Worm (Caenorhabditis elegans): ENCODE data around the gene srab-4.

Gene srab-4

DNA sequence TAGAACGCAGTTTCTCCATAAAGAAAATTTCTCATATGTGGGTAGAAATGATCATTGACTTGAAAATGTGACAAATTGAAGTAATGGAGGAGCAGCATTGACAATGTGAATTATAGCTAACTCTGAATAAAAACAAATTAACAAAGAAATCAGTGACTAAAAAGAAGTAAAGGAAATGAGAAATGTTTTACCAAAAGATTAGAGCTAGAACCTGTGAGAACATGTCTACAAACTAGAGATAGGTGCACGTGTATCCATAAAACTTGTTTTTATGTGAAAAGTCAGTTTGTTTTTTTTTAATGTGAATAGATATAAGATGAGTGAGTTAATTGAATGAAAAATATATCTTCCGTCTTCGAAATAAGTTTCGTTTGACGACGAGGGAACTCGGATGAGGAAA, 24.9 kb upstream of the srab-4 start, which contains the start of gene sre-12:
sre-12 (minus strand) TSS at position 101 of the 400 bp plus-strand sequence.
- TF ChIP-seq nhr-232 (tag; optimal IDR thresholded peaks at IDR 0.05) (no peak), npax-4 (tag; optimal IDR thresholded peaks at IDR 0.05) (no peak), odd-2 (tag; optimal IDR thresholded peaks at IDR 0.05) (no peak), ceh-34 (tag; optimal IDR thresholded peaks at IDR 0.05) (no peak), madf-2 (tag; optimal IDR thresholded peaks at IDR 0.05) (no peak), unc-3 (GFP tag; conservative IDR thresholded peaks at IDR 0.05) (no peak), unc-3 (tag; optimal IDR thresholded peaks at IDR 0.05) (no peak), ceh-45 (GFP tag; IDR thresholded peaks at IDR 0.05) (no peak), ceh-18 (tag; optimal IDR thresholded peaks at IDR 0.05) (no peak), K09A11.1 (tag; optimal IDR thresholded peaks at IDR 0.05; ENCODE audit: insufficient read depth) (no peak), hlh-6 (tag; optimal IDR thresholded peaks at IDR 0.05) (no peak), eyg-1 (tag; optimal IDR thresholded peaks at IDR 0.05) (no peak)

DNA sequence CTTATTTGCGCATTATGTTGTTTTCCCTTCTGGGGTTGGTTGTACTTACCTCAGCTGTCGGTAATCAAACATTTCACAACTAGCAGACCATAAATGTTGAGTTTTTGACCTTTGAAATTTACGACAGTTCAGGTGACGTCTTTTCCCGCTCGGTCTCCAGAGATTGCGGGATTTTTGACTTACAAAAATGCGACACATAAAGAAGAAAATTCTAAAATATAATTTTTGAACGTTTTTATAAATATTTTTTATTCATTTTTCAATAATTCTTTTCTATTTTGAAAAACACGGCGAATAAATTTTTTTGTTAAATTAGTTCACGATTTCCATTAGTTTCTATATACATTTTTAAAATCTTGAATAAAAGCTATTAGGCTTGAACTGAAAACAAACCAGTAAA, 21.1 kb upstream of the srab-4 start, which contains the start of gene nhr-161:
nhr-161 (minus strand) TSS at position 101 of the 400 bp plus-strand sequence.
- TF ChIP-seq eyg-1 (tag; optimal IDR thresholded peaks at IDR 0.05) (no peak), C08G9.2 (tag; optimal IDR thresholded peaks at IDR 0.05) (no peak), ceh-2 (tag; optimal IDR thresholded peaks at IDR 0.05) (no peak), pqm-1 (tag; optimal IDR thresholded peaks at IDR 0.05) (no peak)

DNA sequence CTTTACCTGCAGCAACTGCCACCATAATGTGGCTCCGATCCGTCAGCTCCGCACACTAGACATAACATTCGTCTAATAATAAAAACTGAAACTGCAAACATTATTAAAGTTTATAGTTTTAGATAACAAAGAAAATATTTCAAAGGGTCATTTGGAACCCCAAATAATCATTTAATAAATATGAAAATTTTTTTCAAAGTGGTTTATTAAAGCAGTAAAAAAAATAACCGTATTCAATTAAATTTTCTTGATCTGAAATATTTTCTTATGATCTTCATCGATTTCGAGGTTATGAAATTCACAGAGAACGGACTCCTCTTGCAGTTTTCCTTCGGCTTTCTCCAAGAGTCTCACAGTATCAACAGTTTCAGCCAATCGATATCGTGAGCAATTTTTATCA, 18.0 kb upstream of the srab-4 start, which contains the start of gene nhr-163:
nhr-163 (minus strand) TSS at position 101 of the 400 bp plus-strand sequence.
- TF ChIP-seq nhr-232 (tag; optimal IDR thresholded peaks at IDR 0.05) (no peak), pros-1 (tag; optimal IDR thresholded peaks at IDR 0.05) (no peak), elt-2 (tag; optimal IDR thresholded peaks at IDR 0.05) (no peak), hlh-8 (tag; optimal IDR thresholded peaks at IDR 0.05) (no peak), hlh-15 (tag; optimal IDR thresholded peaks at IDR 0.05) (no peak)

DNA sequence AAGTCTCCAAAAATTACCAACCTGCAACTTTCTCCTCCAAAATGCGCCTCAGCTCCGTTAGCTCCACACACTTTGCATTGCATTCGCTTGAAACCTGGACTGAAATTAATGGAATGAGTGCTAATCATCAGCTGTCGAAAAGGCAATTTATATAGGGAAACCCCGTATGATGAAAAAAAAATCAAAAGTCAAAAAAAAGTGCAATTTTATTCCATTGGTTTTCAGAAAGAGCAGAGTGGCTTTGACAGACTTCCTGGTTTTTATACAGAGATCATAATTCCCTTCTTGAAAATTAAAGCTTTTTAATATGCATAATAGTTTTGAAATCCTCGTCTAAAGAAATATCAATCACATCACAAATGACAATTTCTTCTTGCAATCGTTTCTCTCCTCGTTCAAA, 16.3 kb upstream of the srab-4 start, which contains the start of gene nhr-139:
nhr-139 (minus strand) TSS at position 101 of the 400 bp plus-strand sequence.
- no peak for TF ChIP-seq C08G9.2 (tag; optimal IDR thresholded peaks at IDR 0.05)

DNA sequence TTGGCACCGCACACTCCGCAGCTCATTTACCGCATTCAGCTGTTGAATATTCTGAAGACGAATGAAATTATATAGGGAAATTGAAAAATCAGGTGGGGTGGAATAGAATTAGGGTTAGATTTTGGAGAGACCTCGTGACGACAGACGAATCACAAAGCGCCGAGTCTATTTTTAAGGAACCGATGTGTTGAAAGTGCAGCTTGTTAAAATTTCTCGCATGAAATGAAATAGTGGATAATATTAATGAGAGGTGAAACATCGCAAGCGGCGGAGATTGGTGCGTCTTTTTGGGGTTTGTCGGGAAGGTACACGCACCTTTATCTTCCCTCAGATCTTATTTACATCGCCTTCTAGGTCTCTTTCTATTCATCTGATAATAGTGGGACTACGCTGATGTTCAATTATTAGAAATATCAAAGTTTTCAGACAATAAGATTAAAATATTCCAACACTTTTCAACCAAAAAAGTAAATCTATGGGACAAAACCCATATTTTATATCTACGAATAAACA, 14.3 kb upstream of the srab-4 start, which contains the start of gene nhr-140:
nhr-140 (minus strand) TSS at position 51 of the 513 bp plus-strand sequence.
- no peak for TF ChIP-seq elt-2 (tag; optimal IDR thresholded peaks at IDR 0.05)
- no peak for TF ChIP-seq lim-6 (tag; optimal IDR thresholded peaks at IDR 0.05)
- TF ChIP-seq pat-9 (tag; optimal IDR thresholded peaks at IDR 0.05) = no peak
- TF ChIP-seq ceh-19 (GFP tag; optimal IDR thresholded peaks at IDR 0.05) = no peak
- TF ChIP-seq pros-1 (tag; optimal IDR thresholded peaks at IDR 0.05) = no peak
- TF ChIP-seq ceh-2 (tag; optimal IDR thresholded peaks at IDR 0.05) = no peak

ce11 chrV:6991771-6992170, 12.2 kb upstream of the srab-4 start, which contains the start of gene nhr-162:
Gene nhr-162 (minus strand): TSS chrV:6991871.
- TF ChIP-seq ceh-48 (tag; optimal IDR thresholded peaks at IDR 0.05) (no peak), hlh-6 (tag; optimal IDR thresholded peaks at IDR 0.05) (no peak), che-1 (tag; optimal IDR thresholded peaks at IDR 0.05) (no peak), madf-2 (tag; optimal IDR thresholded peaks at IDR 0.05) (no peak), T23F11.4 (GFP tag; optimal IDR thresholded peaks at IDR 0.05) (no peak), unc-86 (tag; optimal IDR thresholded peaks at IDR 0.05) (no peak), pha-4 (tag; optimal IDR thresholded peaks at IDR 0.05) (no peak), ceh-34 (tag; optimal IDR thresholded peaks at IDR 0.05) (no peak), pax-1 (tag; optimal IDR thresholded peaks at IDR 0.05) (no peak)

ce11 chrV:6993999-6994398, 10.0 kb upstream of the srab-4 start:
- TF ChIP-seq K09A11.1 (tag; optimal IDR thresholded peaks at IDR 0.05; ENCODE audit: insufficient read depth) (no peak), unc-3 (GFP tag; conservative IDR thresholded peaks at IDR 0.05) (no peak), unc-3 (tag; optimal IDR thresholded peaks at IDR 0.05) (no peak), fkh-6 (tag; optimal IDR thresholded peaks at IDR 0.05) (no peak), T23F11.4 (GFP tag; optimal IDR thresholded peaks at IDR 0.05) (no peak), ttx-3 (tag; optimal IDR thresholded peaks at IDR 0.05) (no peak), lim-6 (tag; optimal IDR thresholded peaks at IDR 0.05) (no peak), fkh-10 (GFP tag; optimal IDR thresholded peaks at IDR 0.05) (no peak), unc-86 (tag; optimal IDR thresholded peaks at IDR 0.05) (no peak), ceh-2 (tag; optimal IDR thresholded peaks at IDR 0.05) (no peak), C08G9.2 (tag; optimal IDR thresholded peaks at IDR 0.05) (no peak)
